Worm (Caenorhabditis elegans) whole organism, early embryonic: ENCODE measurements around the gene K04F1.8.

Experiments used
- B0310.2 ChIP-seq: sonication (generic microtip); optimal IDR thresholded peaks from 2 replicates; lab custom pipeline; 2016; ENCODE audit warnings: mild to moderate bottlenecking, missing genetic modification characterization, missing compliant biosample characterization
- F13C5.2 ChIP-seq: sonication (generic microtip); optimal IDR thresholded peaks from 2 replicates; lab custom pipeline; 2017; ENCODE audit warnings: mild to moderate bottlenecking, missing genetic modification characterization, inconsistent platforms, missing compliant biosample characterization
- aly-1 ChIP-seq: sonication (generic microtip); optimal IDR thresholded peaks from 2 replicates; lab custom pipeline; 2016; ENCODE audit warnings: missing genetic modification characterization, missing compliant biosample characterization
- ama-1 ChIP-seq: fragments of 150-350 bp; optimal IDR thresholded peaks from 2 replicates; lab custom pipeline; 2014
- ceh-13 ChIP-seq: fragments of 200-800 bp; sonication (Bioruptor generic); optimal IDR thresholded peaks from 2 replicates; lab custom pipeline; 2018; ENCODE audit warnings: mild to moderate bottlenecking, missing genetic modification characterization, missing compliant biosample characterization
- ceh-36 ChIP-seq: sonication (generic microtip); optimal IDR thresholded peaks from 2 replicates; lab custom pipeline; 2016; ENCODE audit warnings: missing genetic modification characterization, inconsistent platforms, missing compliant biosample characterization
- ets-7 ChIP-seq: sonication (generic microtip); optimal IDR thresholded peaks from 2 replicates; lab custom pipeline; 2016; ENCODE audit warnings: missing genotype, missing genetic modification characterization, missing compliant biosample characterization
- flt-1 ChIP-seq: fragments of 200-800 bp; sonication (Bioruptor generic); IDR thresholded peaks from 2 replicates; pipeline ENCODE4 v1.3.6; 2022; ENCODE audit warnings: missing genetic modification characterization, missing compliant biosample characterization
- hmbx-1 ChIP-seq: sonication (generic microtip); optimal IDR thresholded peaks from 2 replicates; lab custom pipeline; 2016; ENCODE audit warnings: mild to moderate bottlenecking, missing genetic modification characterization, missing compliant biosample characterization
- hmg-4 ChIP-seq: fragments of 200-800 bp; sonication (Bioruptor generic); optimal IDR thresholded peaks from 2 replicates; lab custom pipeline; 2018; ENCODE audit warnings: mild to moderate bottlenecking, missing genetic modification characterization, missing compliant biosample characterization
- hnd-1 ChIP-seq: sonication (generic microtip); optimal IDR thresholded peaks from 2 replicates; lab custom pipeline; 2016; ENCODE audit warnings: missing genetic modification characterization, missing compliant biosample characterization
- pes-1 ChIP-seq: fragments of 200-800 bp; sonication (Bioruptor generic); IDR thresholded peaks from 2 replicates; pipeline ENCODE4 v1.3.6; 2022; ENCODE audit warnings: missing genetic modification reagents, missing genetic modification characterization, missing compliant biosample characterization
- scrt-1 ChIP-seq: fragments of 200-800 bp; sonication (Bioruptor generic); IDR thresholded peaks from 2 replicates; pipeline ENCODE4 v1.3.6; 2022; ENCODE audit warnings: missing genetic modification characterization, missing compliant biosample characterization
- sea-1 ChIP-seq: fragments of 200-800 bp; sonication (Bioruptor generic); conservative IDR thresholded peaks from 2 replicates; pipeline ENCODE4 v1.3.6; 2022; ENCODE audit warnings: missing genetic modification characterization, missing compliant biosample characterization
- tbx-11 ChIP-seq: fragments of 200-800 bp; sonication (Bioruptor generic); IDR thresholded peaks from 2 replicates; pipeline ENCODE4 v1.3.6; 2022; ENCODE audit warnings: missing genetic modification characterization, missing compliant biosample characterization
- tbx-37 ChIP-seq: fragments of 200-800 bp; sonication (Bioruptor generic); conservative IDR thresholded peaks from 2 replicates; pipeline ENCODE4 v1.3.6; 2022; ENCODE audit warnings: missing genetic modification reagents, missing genetic modification characterization, missing compliant biosample characterization
- tra-4 ChIP-seq: sonication (generic microtip); optimal IDR thresholded peaks from 2 replicates; lab custom pipeline; 2017; ENCODE audit warnings: missing genetic modification characterization, missing compliant biosample characterization

K04F1.8 gene

DNA sequence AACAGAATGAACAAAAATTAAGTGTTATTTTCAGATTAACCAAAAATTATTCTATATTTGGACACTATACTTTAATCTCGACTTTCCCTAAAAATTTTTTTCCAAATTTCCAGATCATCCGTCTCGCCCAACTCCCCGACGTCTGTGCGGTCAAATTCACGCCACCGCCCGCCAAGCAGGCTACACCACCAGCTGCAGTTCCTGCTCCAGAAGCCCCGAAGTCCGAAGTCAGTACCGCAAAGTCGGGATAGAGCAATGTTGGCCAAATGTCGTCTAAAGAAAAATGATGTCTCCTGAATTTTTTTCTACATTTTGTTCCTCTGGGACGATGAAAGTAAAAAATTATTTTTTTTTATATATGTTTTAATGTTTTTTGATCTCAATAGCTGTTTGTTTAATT is 24.2 kb upstream of the K04F1.8 start:
- TF ChIP-seq tra-4 (no peak), aly-1 (tag; lab: Kevin White, UChicago) (no peak), hnd-1 (no peak), hmbx-1 (tag; lab: Kevin White, UChicago) (no peak), ceh-36 (tag; lab: Kevin White, UChicago) (no peak), ets-7 (tag; lab: Kevin White, UChicago) (no peak), tbx-11 (GFP tag; lab: Robert Waterston, UW) (no peak), pes-1 (GFP tag; lab: Robert Waterston, UW) (no peak), scrt-1 (no peak), flt-1 (GFP tag; lab: Robert Waterston, UW) (no peak), F13C5.2 (tag; lab: Kevin White, UChicago) (no peak), ceh-13 (GFP tag; lab: Kevin White, UChicago) (no peak), tbx-37 (GFP tag; lab: Robert Waterston, UW) (no peak), hmg-4 (GFP tag; lab: Kevin White, UChicago) (no peak), sea-1 (GFP tag; lab: Robert Waterston, UW) (no peak), ama-1 (lab: Kevin White, UChicago) (no peak), B0310.2 (tag; lab: Kevin White, UChicago) (no peak)

ce11 chrV:1643886-1644285 is 23.1 kb upstream of the K04F1.8 start, which contains the start of gene alh-2:
alh-2 (plus strand) TSS chrV:1644169.
- no peak for TF ChIP-seq F13C5.2 (tag; lab: Kevin White, UChicago)
- TF ChIP-seq B0310.2 (tag; lab: Kevin White, UChicago), result no peak
- no peak for TF ChIP-seq tbx-11 (GFP tag; lab: Robert Waterston, UW)
- no peak for TF ChIP-seq flt-1 (GFP tag; lab: Robert Waterston, UW)
- TF ChIP-seq ceh-13 (GFP tag; lab: Kevin White, UChicago), result no peak
- no peak for TF ChIP-seq ceh-36 (tag; lab: Kevin White, UChicago)

DNA sequence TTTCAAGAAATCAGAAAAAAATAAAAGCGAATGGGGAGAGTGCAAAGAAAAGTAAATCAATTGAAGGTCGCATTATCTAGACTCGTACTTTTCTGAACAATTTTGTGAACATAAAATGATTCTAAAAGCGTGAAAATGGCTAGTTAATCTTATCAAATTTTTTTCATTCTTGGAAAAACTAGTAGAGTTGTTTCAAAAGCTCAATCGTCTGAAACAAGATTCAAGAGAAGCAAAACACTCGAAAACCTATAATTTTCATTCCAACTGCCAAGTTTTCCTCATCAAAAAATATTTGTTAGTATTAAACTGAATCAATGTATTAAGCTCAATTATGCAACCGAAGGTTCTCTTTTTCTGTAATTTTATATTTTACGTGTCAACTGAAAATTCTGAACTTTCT is 19.0 kb upstream of the K04F1.8 start, which contains the start of gene irld-45:
Gene irld-45, plus strand, starts transcription at position 301 of the 400 bp plus-strand sequence.
- TF ChIP-seq B0310.2 (tag; lab: Kevin White, UChicago), result no peak
- no peak for TF ChIP-seq ama-1 (lab: Kevin White, UChicago)
- no peak for TF ChIP-seq hmg-4 (GFP tag; lab: Kevin White, UChicago)
- no peak for TF ChIP-seq pes-1 (GFP tag; lab: Robert Waterston, UW)
- no peak for TF ChIP-seq hnd-1
- TF ChIP-seq scrt-1, result no peak
- TF ChIP-seq hmbx-1 (tag; lab: Kevin White, UChicago), result no peak

ce11 chrV:1651045-1651444 is 16.0 kb upstream of the K04F1.8 start, which contains the start of gene irld-44:
irld-44 (plus strand) TSS chrV:1651345.
- no peak for TF ChIP-seq aly-1 (tag; lab: Kevin White, UChicago)
- TF ChIP-seq pes-1 (GFP tag; lab: Robert Waterston, UW), result no peak
- TF ChIP-seq B0310.2 (tag; lab: Kevin White, UChicago), result no peak
- no peak for TF ChIP-seq tbx-11 (GFP tag; lab: Robert Waterston, UW)
- no peak for TF ChIP-seq hmg-4 (GFP tag; lab: Kevin White, UChicago)
- no peak for TF ChIP-seq flt-1 (GFP tag; lab: Robert Waterston, UW)
- TF ChIP-seq sea-1 (GFP tag; lab: Robert Waterston, UW), result no peak
- no peak for TF ChIP-seq hnd-1
- TF ChIP-seq tbx-37 (GFP tag; lab: Robert Waterston, UW), result no peak
- no peak for TF ChIP-seq F13C5.2 (tag; lab: Kevin White, UChicago)
- TF ChIP-seq ets-7 (tag; lab: Kevin White, UChicago), result no peak
- no peak for TF ChIP-seq ceh-36 (tag; lab: Kevin White, UChicago)
- TF ChIP-seq tra-4, result no peak
- no peak for TF ChIP-seq ceh-13 (GFP tag; lab: Kevin White, UChicago)
- TF ChIP-seq scrt-1, result no peak
- no peak for TF ChIP-seq hmbx-1 (tag; lab: Kevin White, UChicago)
- no peak for TF ChIP-seq ama-1 (lab: Kevin White, UChicago)

DNA sequence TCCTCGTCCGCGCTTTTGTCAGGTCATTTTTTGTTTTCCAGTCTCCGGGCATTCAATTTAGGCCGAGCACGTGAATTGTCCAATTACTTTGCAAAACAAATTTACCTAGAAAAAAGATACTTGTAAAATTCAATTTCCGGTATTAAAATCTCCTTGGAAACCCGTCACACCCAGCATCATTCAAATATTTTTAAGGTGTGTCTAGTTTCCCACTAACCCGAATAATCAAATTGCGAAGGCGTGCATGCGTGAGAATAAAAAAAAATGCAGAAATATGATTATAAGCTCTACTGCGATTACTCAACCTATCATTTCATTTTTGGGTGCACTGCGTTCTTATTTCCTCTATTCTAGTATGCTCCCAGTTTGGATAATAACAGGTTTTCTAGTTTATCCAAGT is 12.2 kb upstream of the K04F1.8 start, which contains the start of gene irld-11:
Gene irld-11, plus strand, starts transcription at position 301 of the 400 bp plus-strand sequence.
- TF ChIP-seq tra-4, result no peak
- no peak for TF ChIP-seq ets-7 (tag; lab: Kevin White, UChicago)
- no peak for TF ChIP-seq pes-1 (GFP tag; lab: Robert Waterston, UW)
- TF ChIP-seq hnd-1, result no peak
- no peak for TF ChIP-seq hmbx-1 (tag; lab: Kevin White, UChicago)
- no peak for TF ChIP-seq sea-1 (GFP tag; lab: Robert Waterston, UW)

DNA sequence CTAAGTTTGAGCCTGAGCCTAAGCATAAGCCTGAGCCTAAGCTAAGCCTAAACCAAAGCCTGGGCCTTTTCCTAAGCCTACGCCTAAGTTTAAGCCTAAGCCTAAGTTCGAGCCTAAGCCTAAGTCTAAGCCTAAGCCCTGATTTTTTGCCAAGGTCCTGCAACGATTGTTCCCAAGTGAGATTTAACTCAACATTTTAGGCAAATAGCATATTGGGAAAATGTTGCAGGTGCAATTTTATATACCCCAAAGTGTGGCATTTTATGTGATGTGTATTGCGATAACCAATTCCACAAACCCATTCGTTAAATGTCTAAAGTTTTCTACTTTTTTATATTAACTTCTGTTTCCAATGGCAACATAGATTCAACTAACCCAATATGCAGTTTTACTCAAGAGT is 4.7 kb upstream of the K04F1.8 start, which contains the start of gene irld-40:
Gene irld-40, plus strand, starts transcription at position 301 of the 400 bp plus-strand sequence.
- TF ChIP-seq tra-4, result no peak
- TF ChIP-seq hmg-4 (GFP tag; lab: Kevin White, UChicago), result no peak
- no peak for TF ChIP-seq flt-1 (GFP tag; lab: Robert Waterston, UW)

DNA sequence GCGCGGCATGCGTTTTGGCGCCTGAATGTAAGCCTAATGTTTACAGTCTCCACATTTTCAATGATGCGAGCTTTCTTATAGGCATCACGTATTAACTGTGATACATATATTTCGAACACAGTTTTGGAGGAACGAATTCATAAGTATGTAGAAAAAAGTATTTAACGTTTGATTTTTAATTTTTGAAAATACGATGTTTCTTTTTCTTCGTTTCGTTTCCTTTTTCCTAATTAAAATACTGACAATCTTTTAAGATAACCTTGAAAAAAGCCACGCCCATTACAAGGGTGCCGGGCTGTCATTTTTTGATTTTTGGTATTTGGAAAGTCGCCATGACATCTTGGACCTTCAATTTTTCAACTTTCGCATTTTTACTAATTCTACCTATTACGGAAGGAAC is 2.1 kb upstream of the K04F1.8 start, which contains the start of gene K04F1.9:
Gene K04F1.9, plus strand, starts transcription at position 301 of the 400 bp plus-strand sequence.
- TF ChIP-seq B0310.2 (tag; lab: Kevin White, UChicago), result no peak
- no peak for TF ChIP-seq ceh-36 (tag; lab: Kevin White, UChicago)
- no peak for TF ChIP-seq hmg-4 (GFP tag; lab: Kevin White, UChicago)
- TF ChIP-seq tbx-37 (GFP tag; lab: Robert Waterston, UW), result no peak
- TF ChIP-seq tra-4, result no peak
- no peak for TF ChIP-seq pes-1 (GFP tag; lab: Robert Waterston, UW)
- no peak for TF ChIP-seq hmbx-1 (tag; lab: Kevin White, UChicago)
- TF ChIP-seq ama-1 (lab: Kevin White, UChicago), result no peak
- TF ChIP-seq F13C5.2 (tag; lab: Kevin White, UChicago), result no peak
- TF ChIP-seq ceh-13 (GFP tag; lab: Kevin White, UChicago), result no peak
- no peak for TF ChIP-seq flt-1 (GFP tag; lab: Robert Waterston, UW)
- no peak for TF ChIP-seq sea-1 (GFP tag; lab: Robert Waterston, UW)
- TF ChIP-seq tbx-11 (GFP tag; lab: Robert Waterston, UW), result no peak
- no peak for TF ChIP-seq ets-7 (tag; lab: Kevin White, UChicago)
- no peak for TF ChIP-seq hnd-1
